Fruit fly (Drosophila melanogaster): ENCODE measurements around the gene unc-4.

The unc-4 gene

DNA sequence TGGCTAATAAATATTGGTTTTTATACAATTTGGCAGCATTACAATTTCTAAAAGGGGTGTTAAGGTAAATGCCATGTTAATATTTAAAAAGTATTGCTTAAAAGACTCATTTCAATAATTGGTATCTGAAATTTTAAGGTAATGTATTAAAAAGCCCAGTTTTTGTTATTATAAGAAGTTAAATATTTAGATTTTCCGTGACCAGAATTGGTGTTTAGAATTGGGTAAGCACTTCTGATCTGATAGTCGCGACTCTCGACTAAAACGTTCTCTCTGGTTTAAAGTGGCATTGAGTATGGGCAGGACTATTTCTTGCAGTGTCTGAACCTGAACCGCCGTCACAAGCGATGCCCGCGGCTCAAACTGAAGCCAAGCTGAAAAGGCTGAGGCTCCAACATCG lies 48.1 kb downstream of the unc-4 start:
- TF ChIP-seq pan (optimal IDR thresholded peaks at IDR 0.05) = no peak
- no peak for TF ChIP-seq usp (GFP tag; optimal IDR thresholded peaks at IDR 0.05)
- TF ChIP-seq CG8478 (optimal IDR thresholded peaks at IDR 0.05) = no peak
- no peak for TF ChIP-seq psq (optimal IDR thresholded peaks at IDR 0.05)
- TF ChIP-seq Dll (optimal IDR thresholded peaks at IDR 0.05) = no peak
- no peak for TF ChIP-seq EcR (GFP tag; optimal IDR thresholded peaks at IDR 0.05)

- TF ChIP-seq Dll (optimal IDR thresholded peaks at IDR 0.05) (no peak), CG8478 (optimal IDR thresholded peaks at IDR 0.05) (no peak), psq (optimal IDR thresholded peaks at IDR 0.05) (no peak), usp (GFP tag; optimal IDR thresholded peaks at IDR 0.05) (no peak), EcR (GFP tag; optimal IDR thresholded peaks at IDR 0.05) (no peak), pan (optimal IDR thresholded peaks at IDR 0.05) (no peak)
Observed at dm6 chrX:17819635-17820139, 51.3 kb downstream of the unc-4 start, which contains the start of gene CG12986. CG12986 (minus strand) TSS chrX:17819685.

dm6 chrX:17820252-17820651 lies 51.9 kb downstream of the unc-4 start:
- TF ChIP-seq CG8478 (optimal IDR thresholded peaks at IDR 0.05) (no peak), pan (optimal IDR thresholded peaks at IDR 0.05) (no peak), EcR (GFP tag; optimal IDR thresholded peaks at IDR 0.05) (no peak), usp (GFP tag; optimal IDR thresholded peaks at IDR 0.05) (no peak), psq (optimal IDR thresholded peaks at IDR 0.05) (no peak), Dll (optimal IDR thresholded peaks at IDR 0.05) (no peak)

- no peak for TF ChIP-seq CG8478 (optimal IDR thresholded peaks at IDR 0.05)
- TF ChIP-seq psq (optimal IDR thresholded peaks at IDR 0.05) = no peak
- TF ChIP-seq pan (optimal IDR thresholded peaks at IDR 0.05) = no peak
- TF ChIP-seq Dll (optimal IDR thresholded peaks at IDR 0.05) = no peak
- no peak for TF ChIP-seq usp (GFP tag; optimal IDR thresholded peaks at IDR 0.05)
Observed at dm6 chrX:17821466-17821865, 53.1 kb downstream of the unc-4 start.

dm6 chrX:17826807-17827703 lies 58.7 kb downstream of the unc-4 start, which contains the start of gene Socs16D:
Socs16D (minus strand) TSS chrX:17827564.
- TF ChIP-seq pan (optimal IDR thresholded peaks at IDR 0.05) (no peak), usp (GFP tag; optimal IDR thresholded peaks at IDR 0.05) (no peak), psq (optimal IDR thresholded peaks at IDR 0.05) (no peak), CG8478 (optimal IDR thresholded peaks at IDR 0.05) (peak; percentile 80), Dll (optimal IDR thresholded peaks at IDR 0.05) (peak; percentile 81), EcR (GFP tag; optimal IDR thresholded peaks at IDR 0.05) (no peak)
